Fruit fly (Drosophila melanogaster): Measurements from ENCODE around the gene GILT2.

Gene GILT2

DNA sequence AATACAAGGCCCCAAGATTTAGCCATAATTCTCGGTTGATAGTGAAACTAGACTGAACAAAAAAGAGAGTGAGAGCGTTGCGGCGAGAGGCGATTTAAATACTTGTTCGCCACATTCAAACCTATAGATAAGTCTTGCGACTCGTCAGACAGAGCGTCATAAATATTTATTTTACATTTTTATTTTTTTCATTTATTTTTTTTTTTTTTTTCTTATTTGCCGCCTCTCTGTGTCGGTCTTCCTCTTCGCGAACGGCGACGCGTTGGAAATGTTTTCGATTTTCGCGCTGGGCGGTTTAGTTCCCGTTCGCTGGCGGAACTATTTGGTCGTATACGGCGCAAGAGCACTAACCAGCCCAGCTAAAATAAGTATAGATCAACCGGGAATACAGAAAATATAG lies 49.4 kb downstream of the GILT2 start (continued):
- TF ChIP-seq CG18011 (GFP tag; optimal IDR thresholded peaks at IDR 0.05) (no peak), lmd (GFP tag; IDR thresholded peaks at IDR 0.05) (no peak), ftz-f1 (GFP tag; optimal IDR thresholded peaks at IDR 0.05) (no peak), Adf1 (GFP tag; IDR thresholded peaks at IDR 0.05) (0 out of 2 replicates have a peak, but pooled peaks have one; percentile 19), ttk (GFP tag; IDR thresholded peaks at IDR 0.05) (no peak), CG8290 (GFP tag; optimal IDR thresholded peaks at IDR 0.05) (no peak), CG8290 (tag; optimal IDR thresholded peaks at IDR 0.05) (no peak), CG11696 (GFP tag; IDR thresholded peaks at IDR 0.05) (no peak), CG9215 (GFP tag; IDR thresholded peaks at IDR 0.05) (no peak), jigr1 (GFP tag; IDR thresholded peaks at IDR 0.05) (no peak), CG3281 (GFP tag; optimal IDR thresholded peaks at IDR 0.05) (no peak), br (optimal IDR thresholded peaks at IDR 0.05) (no peak), CG1233 (GFP tag; optimal IDR thresholded peaks at IDR 0.05) (no peak), dm (GFP tag; optimal IDR thresholded peaks at IDR 0.05) (no peak), esg (GFP tag; conservative IDR thresholded peaks at IDR 0.05) (no peak), Doc2 (GFP tag; IDR thresholded peaks at IDR 0.05) (no peak), twi (tag; optimal IDR thresholded peaks at IDR 0.05) (no peak), ranshi (GFP tag; IDR thresholded peaks at IDR 0.05) (no peak), CG15601 (tag; optimal IDR thresholded peaks at IDR 0.05) (no peak), CG11560 (tag; IDR thresholded peaks at IDR 0.05) (no peak), gt (GFP tag; IDR thresholded peaks at IDR 0.05) (no peak), CG10462 (GFP tag; optimal IDR thresholded peaks at IDR 0.05) (no peak), CG30431 (GFP tag; optimal IDR thresholded peaks at IDR 0.05) (no peak), CoRest (tag; optimal IDR thresholded peaks at IDR 0.05) (no peak), Taf1 (GFP tag; IDR thresholded peaks at IDR 0.05) (no peak), CG34376 (GFP tag; optimal IDR thresholded peaks at IDR 0.05) (no peak)

DNA sequence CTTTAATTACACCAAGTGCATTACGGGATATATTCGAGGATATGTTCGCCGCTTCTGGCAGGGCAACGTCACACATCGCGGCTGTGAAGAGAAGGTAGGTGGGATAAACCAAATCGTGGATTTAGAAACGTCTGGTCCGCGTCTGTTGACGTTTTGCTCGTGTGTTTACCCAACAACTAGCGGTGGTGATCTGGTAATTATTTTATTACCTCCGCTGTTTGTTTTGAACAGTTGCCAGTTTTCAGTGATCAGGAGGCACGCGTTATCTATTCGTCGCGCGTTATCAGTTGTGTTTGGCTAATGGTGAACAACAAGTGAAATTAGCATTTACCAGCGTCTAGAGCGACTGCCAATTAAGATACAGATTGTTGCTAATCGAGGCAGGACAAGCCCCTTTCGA lies 50.4 kb downstream of the GILT2 start:
- TF ChIP-seq crp (GFP tag; optimal IDR thresholded peaks at IDR 0.05) (no peak), stc (GFP tag; IDR thresholded peaks at IDR 0.05) (no peak), Hr3 (GFP tag; optimal IDR thresholded peaks at IDR 0.05) (no peak), HHEX (GFP tag; optimal IDR thresholded peaks at IDR 0.05) (peak; percentile 60), wdn (GFP tag; IDR thresholded peaks at IDR 0.05) (0 out of 2 replicates have a peak, but pooled peaks have one; percentile 8), Camta (GFP tag; optimal IDR thresholded peaks at IDR 0.05) (no peak), CG8478 (optimal IDR thresholded peaks at IDR 0.05) (no peak), ato (GFP tag; IDR thresholded peaks at IDR 0.05; ENCODE audit: partially characterized antibody) (no peak), Optix (GFP tag; IDR thresholded peaks at IDR 0.05) (no peak), CG13775 (GFP tag; optimal IDR thresholded peaks at IDR 0.05) (no peak), p53 (GFP tag; optimal IDR thresholded peaks at IDR 0.05) (no peak), ab (GFP tag; optimal IDR thresholded peaks at IDR 0.05) (no peak), ERR (GFP tag; optimal IDR thresholded peaks at IDR 0.05) (peak; percentile 7), CG3163 (GFP tag; optimal IDR thresholded peaks at IDR 0.05) (no peak), D (optimal IDR thresholded peaks at IDR 0.05) (no peak), D (GFP tag; optimal IDR thresholded peaks at IDR 0.05) (no peak), CG9437 (GFP tag; optimal IDR thresholded peaks at IDR 0.05) (no peak), Jarid2 (GFP tag; optimal IDR thresholded peaks at IDR 0.05) (no peak), CG1603 (tag; optimal IDR thresholded peaks at IDR 0.05) (peak; percentile 9), btn (GFP tag; optimal IDR thresholded peaks at IDR 0.05) (no peak), aop (GFP tag; IDR thresholded peaks at IDR 0.05) (no peak), jigr1 (GFP tag; IDR thresholded peaks at IDR 0.05) (no peak), CG14710 (tag; optimal IDR thresholded peaks at IDR 0.05) (no peak), Ptx1 (GFP tag; IDR thresholded peaks at IDR 0.05) (no peak), D19B (GFP tag; optimal IDR thresholded peaks at IDR 0.05) (peak; percentile 21), CG11398 (GFP tag; optimal IDR thresholded peaks at IDR 0.05) (peak; percentile 29), eve (GFP tag; optimal IDR thresholded peaks at IDR 0.05) (no peak), Spps (tag; optimal IDR thresholded peaks at IDR 0.05) (no peak), Opbp (GFP tag; IDR thresholded peaks at IDR 0.05; ENCODE audit: partially characterized antibody) (no peak), sna (GFP tag; IDR thresholded peaks at IDR 0.05; ENCODE audit: partially characterized antibody) (no peak)
